Fruit fly (Drosophila melanogaster) whole organism, larva: ENCODE data around the gene Sfp77F.

Source experiments
- noc ChIP-seq: fragments of 200-800 bp; sonication (Bioruptor generic); optimal IDR thresholded peaks from 3 replicates; lab custom pipeline; 2019; ENCODE audit warnings: missing biosample characterization, mild to moderate bottlenecking, missing genetic modification characterization, moderate library complexity

Sfp77F gene

dm6 chr3L:20897317-20897716 is at the start of gene Sfp77F, which contains the start of gene CG43931:
Gene Sfp77F, minus strand, starts transcription at chr3L:20897417.
Gene CG43931, plus strand, starts transcription at chr3L:20897557.
- no peak for TF ChIP-seq noc (tag; lab: Kevin White, UChicago)

- TF ChIP-seq noc (tag; lab: Kevin White, UChicago) = no peak
Measured at dm6 chr3L:20946944-20947343, 49.7 kb upstream of the Sfp77F start.

dm6 chr3L:20946054-20946453 is 48.8 kb upstream of the Sfp77F start:
- TF ChIP-seq noc (tag; lab: Kevin White, UChicago) = no peak

- TF ChIP-seq noc (tag; lab: Kevin White, UChicago) = no peak
Measured at dm6 chr3L:20944180-20944579, 47.0 kb upstream of the Sfp77F start.

- TF ChIP-seq noc (tag; lab: Kevin White, UChicago) = no peak
Measured at dm6 chr3L:20942076-20942475, 44.9 kb upstream of the Sfp77F start.

- TF ChIP-seq noc (tag; lab: Kevin White, UChicago) = no peak
Measured at dm6 chr3L:20933706-20934105, 36.5 kb upstream of the Sfp77F start.

- TF ChIP-seq noc (tag; lab: Kevin White, UChicago) = no peak
Measured at dm6 chr3L:20932556-20932955, 35.3 kb upstream of the Sfp77F start.

- TF ChIP-seq noc (tag; lab: Kevin White, UChicago) = no peak
Measured at dm6 chr3L:20931510-20931909, 34.3 kb upstream of the Sfp77F start.

dm6 chr3L:20930059-20930785 is 33.0 kb upstream of the Sfp77F start:
- no peak for TF ChIP-seq noc (tag; lab: Kevin White, UChicago)

- no peak for TF ChIP-seq noc (tag; lab: Kevin White, UChicago)
Measured at dm6 chr3L:20929418-20929817, 32.2 kb upstream of the Sfp77F start.

- no peak for TF ChIP-seq noc (tag; lab: Kevin White, UChicago)
Measured at dm6 chr3L:20927526-20927925, 30.3 kb upstream of the Sfp77F start, which contains the start of gene CG10589. Gene CG10589, plus strand, starts transcription at chr3L:20927826.

- TF ChIP-seq noc (tag; lab: Kevin White, UChicago) = no peak
Measured at dm6 chr3L:20923030-20923591, 25.9 kb upstream of the Sfp77F start.

- no peak for TF ChIP-seq noc (tag; lab: Kevin White, UChicago)
Measured at dm6 chr3L:20922279-20922830, 25.1 kb upstream of the Sfp77F start.

- TF ChIP-seq noc (tag; lab: Kevin White, UChicago) = no peak
Measured at dm6 chr3L:20921859-20922258, 24.6 kb upstream of the Sfp77F start.

dm6 chr3L:20920495-20920894 is 23.3 kb upstream of the Sfp77F start:
- TF ChIP-seq noc (tag; lab: Kevin White, UChicago) = no peak

dm6 chr3L:20918945-20919344 is 21.7 kb upstream of the Sfp77F start:
- TF ChIP-seq noc (tag; lab: Kevin White, UChicago) = no peak
